Worm (Caenorhabditis elegans) whole organism, young adult: ENCODE measurements around the gene Y32B12B.2.

ENCODE experiments used
- F23B12.7 ChIP-seq: sonication (generic microtip); optimal IDR thresholded peaks from 2 replicates; lab custom pipeline; 2017; ENCODE audit warnings: missing genetic modification characterization, mild to moderate bottlenecking, missing compliant biosample characterization, antibody characterized with exemption, moderate library complexity; ENCODE audit not compliant: insufficient read depth
- F55B11.4 ChIP-seq: sonication (generic microtip); optimal IDR thresholded peaks from 2 replicates; lab custom pipeline; 2016; ENCODE audit warnings: missing compliant biosample characterization, missing genetic modification characterization, borderline replicate concordance; ENCODE audit not compliant: insufficient read depth
- ccch-3 ChIP-seq: fragments of 200-800 bp; sonication (Bioruptor generic); optimal IDR thresholded peaks from 2 replicates; lab custom pipeline; 2018; ENCODE audit warnings: mild to moderate bottlenecking, missing genetic modification characterization, missing compliant biosample characterization
- dpl-1 ChIP-seq: fragments of 150-350 bp; optimal IDR thresholded peaks from 2 replicates; lab custom pipeline; 2014; ENCODE audit warnings: missing biosample characterization, missing genetic modification reagents, missing genetic modification characterization

- TF ChIP-seq dpl-1 (GFP tag; lab: Kevin White, UChicago) (no peak), F23B12.7 (no peak), F55B11.4 (tag; lab: Kevin White, UChicago) (no peak), ccch-3 (GFP tag; lab: Kevin White, UChicago) (no peak)
Observed at ce11 chrV:16527796-16528195, 10.4 kb upstream of the Y32B12B.2 start, which contains the start of gene F36D3.16.
